Fruit fly (Drosophila melanogaster) whole organism, embryonic: ENCODE results near the gene anchor.

Experiments
- Aef1 ChIP-seq: fragments of 200-800 bp; sonication (Bioruptor generic); IDR thresholded peaks from 3 replicates; pipeline ENCODE4 v1.3.6; 2022; ENCODE audit warnings: missing biosample characterization, missing genetic modification characterization
- Bgb ChIP-seq: fragments of 200-800 bp; sonication (Bioruptor generic); IDR thresholded peaks from 2 replicates; pipeline ENCODE4 v1.3.6; 2022; ENCODE audit warnings: missing biosample characterization, missing genetic modification characterization; ENCODE audit not compliant: partially characterized antibody
- CG10321 ChIP-seq: fragments of 200-800 bp; sonication (Bioruptor generic); IDR thresholded peaks from 2 replicates; pipeline ENCODE4 v1.3.6; 2022; ENCODE audit warnings: missing biosample characterization, missing genetic modification characterization
- CG1233 ChIP-seq: fragments of 200-800 bp; sonication (Bioruptor generic); optimal IDR thresholded peaks from 4 replicates; lab custom pipeline; 2018; ENCODE audit warnings: missing biosample characterization, mild to moderate bottlenecking, missing genetic modification characterization
- CG12942 ChIP-seq: fragments of 200-800 bp; sonication (Bioruptor generic); optimal IDR thresholded peaks from 3 replicates; lab custom pipeline; 2016; ENCODE audit warnings: missing biosample characterization, missing genetic modification characterization
- CG13775 ChIP-seq: fragments of 200-800 bp; sonication (Bioruptor generic); optimal IDR thresholded peaks from 3 replicates; lab custom pipeline; 2017; ENCODE audit warnings: missing biosample characterization, mild to moderate bottlenecking, missing genetic modification characterization
- CG14710 ChIP-seq: fragments of 200-800 bp; sonication (Bioruptor generic); optimal IDR thresholded peaks from 3 replicates; lab custom pipeline; 2019; ENCODE audit warnings: missing biosample characterization, mild to moderate bottlenecking, missing genetic modification characterization, moderate library complexity
- CG1529 ChIP-seq: fragments of 200-800 bp; sonication (Bioruptor generic); optimal IDR thresholded peaks from 3 replicates; lab custom pipeline; 2018; ENCODE audit warnings: missing biosample characterization, missing genetic modification characterization
- CG16815 ChIP-seq: fragments of 200-800 bp; sonication (Bioruptor generic); optimal IDR thresholded peaks from 3 replicates; lab custom pipeline; 2017; ENCODE audit warnings: missing biosample characterization, mild to moderate bottlenecking, missing genetic modification characterization
- CG17186 ChIP-seq: fragments of 200-800 bp; sonication (Bioruptor generic); optimal IDR thresholded peaks from 3 replicates; lab custom pipeline; 2017; ENCODE audit warnings: missing biosample characterization, missing genetic modification reagents, missing genetic modification characterization
- CG17359 ChIP-seq: fragments of 200-800 bp; sonication (Bioruptor generic); optimal IDR thresholded peaks from 3 replicates; lab custom pipeline; 2018; ENCODE audit warnings: missing biosample characterization, mild to moderate bottlenecking, missing genetic modification characterization, moderate library complexity
- CG17361 ChIP-seq: fragments of 200-800 bp; sonication (Bioruptor generic); IDR thresholded peaks from 3 replicates; pipeline ENCODE4 v1.3.6; 2022; ENCODE audit warnings: missing biosample characterization, missing genetic modification characterization
- CG17385 ChIP-seq: fragments of 200-800 bp; sonication (Bioruptor generic); optimal IDR thresholded peaks from 3 replicates; lab custom pipeline; 2018; ENCODE audit warnings: missing biosample characterization, mild to moderate bottlenecking, missing genetic modification characterization
- CG18476 ChIP-seq: fragments of 200-800 bp; sonication (Bioruptor generic); optimal IDR thresholded peaks from 2 replicates; lab custom pipeline; 2016; ENCODE audit warnings: missing biosample characterization, mild to moderate bottlenecking, missing genetic modification characterization
- CG2889 ChIP-seq: fragments of 200-800 bp; sonication (Bioruptor generic); IDR thresholded peaks from 3 replicates; pipeline ENCODE4 v1.3.6; 2022; ENCODE audit warnings: missing biosample characterization, missing genetic modification characterization
- CG32767 ChIP-seq: fragments of 200-800 bp; sonication (Bioruptor generic); IDR thresholded peaks from 2 replicates; pipeline ENCODE4 v1.3.6; 2022; ENCODE audit warnings: missing biosample characterization, missing genetic modification characterization
- CG3995 ChIP-seq: fragments of 200-800 bp; sonication (Bioruptor generic); optimal IDR thresholded peaks from 3 replicates; lab custom pipeline; 2016; ENCODE audit warnings: missing biosample characterization, missing genetic modification characterization
- CG4820 ChIP-seq: fragments of 200-800 bp; sonication (Bioruptor generic); optimal IDR thresholded peaks from 3 replicates; lab custom pipeline; 2016; ENCODE audit warnings: missing biosample characterization, missing genetic modification characterization
- CG5245 ChIP-seq: fragments of 200-800 bp; sonication (Bioruptor generic); optimal IDR thresholded peaks from 3 replicates; lab custom pipeline; 2016; ENCODE audit warnings: missing biosample characterization, missing genetic modification characterization
- CG6272 ChIP-seq: fragments of 200-800 bp; sonication (Bioruptor generic); IDR thresholded peaks from 2 replicates; pipeline ENCODE4 v1.3.6; 2022; ENCODE audit warnings: missing biosample characterization, missing genetic modification characterization
- CG6654 ChIP-seq: fragments of 200-800 bp; sonication (Bioruptor generic); optimal IDR thresholded peaks from 2 replicates; lab custom pipeline; 2017; ENCODE audit warnings: missing biosample characterization, mild to moderate bottlenecking, missing genetic modification characterization
- CG8388 ChIP-seq: fragments of 200-800 bp; sonication (Bioruptor generic); optimal IDR thresholded peaks from 2 replicates; lab custom pipeline; 2019; ENCODE audit warnings: missing biosample characterization, mild to moderate bottlenecking, missing genetic modification characterization, moderate library complexity
- Doc3 ChIP-seq: fragments of 200-800 bp; sonication (Bioruptor generic); IDR thresholded peaks from 3 replicates; pipeline ENCODE4 v1.3.6; 2022; ENCODE audit warnings: missing biosample characterization, missing genetic modification characterization; ENCODE audit not compliant: partially characterized antibody
- Elba2 ChIP-seq: fragments of 200-800 bp; sonication (Bioruptor generic); optimal IDR thresholded peaks from 3 replicates; lab custom pipeline; 2016; ENCODE audit warnings: missing biosample characterization, missing genetic modification characterization
- Ets97D ChIP-seq: fragments of 200-800 bp; sonication (Bioruptor generic); optimal IDR thresholded peaks from 3 replicates; lab custom pipeline; 2016; ENCODE audit warnings: missing biosample characterization, missing genetic modification characterization
- H15 ChIP-seq: fragments of 200-800 bp; sonication (Bioruptor generic); IDR thresholded peaks from 3 replicates; pipeline ENCODE4 v1.3.6; 2022; ENCODE audit warnings: missing biosample characterization, missing genetic modification characterization
- HLH54F ChIP-seq: fragments of 200-800 bp; sonication (Bioruptor generic); optimal IDR thresholded peaks from 3 replicates; lab custom pipeline; 2016; ENCODE audit warnings: missing biosample characterization, missing genetic modification characterization
- Med ChIP-seq: fragments of 200-800 bp; sonication (Bioruptor generic); peaks from one replicate; lab custom pipeline; 2016; ENCODE audit warnings: missing biosample characterization, missing genetic modification characterization, mild to moderate bottlenecking, inconsistent platforms, moderate library complexity
- Mrtf ChIP-seq: fragments of 200-800 bp; sonication (Bioruptor generic); IDR thresholded peaks from 3 replicates; pipeline ENCODE4 v1.3.6; 2022; ENCODE audit warnings: missing biosample characterization, missing genetic modification characterization
- NFAT ChIP-seq: fragments of 200-800 bp; sonication (Bioruptor generic); IDR thresholded peaks from 2 replicates; pipeline ENCODE4 v1.3.6; 2022; ENCODE audit warnings: missing biosample characterization, missing genetic modification characterization
- TFAM ChIP-seq: fragments of 200-800 bp; sonication (Bioruptor generic); optimal IDR thresholded peaks from 2 replicates; lab custom pipeline; 2017; ENCODE audit warnings: missing biosample characterization, missing genetic modification characterization, inconsistent platforms
- Usf ChIP-seq: fragments of 200-800 bp; sonication (Bioruptor generic); optimal IDR thresholded peaks from 2 replicates; lab custom pipeline; 2017; ENCODE audit warnings: missing genotype, missing biosample characterization, missing genetic modification characterization
- aop ChIP-seq: fragments of 200-800 bp; sonication (Bioruptor generic); IDR thresholded peaks from 2 replicates; pipeline ENCODE4 v1.3.6; 2022; ENCODE audit warnings: missing biosample characterization, missing genetic modification characterization
- bigmax ChIP-seq: fragments of 200-800 bp; sonication (Bioruptor generic); optimal IDR thresholded peaks from 2 replicates; lab custom pipeline; 2018; ENCODE audit warnings: missing biosample characterization, mild to moderate bottlenecking, missing genetic modification characterization
- cad ChIP-seq: fragments of >200 bp; optimal IDR thresholded peaks from 2 replicates; lab custom pipeline; 2017; ENCODE audit warnings: missing biosample characterization, missing genetic modification characterization
- caup ChIP-seq: fragments of 200-800 bp; sonication (Bioruptor generic); optimal IDR thresholded peaks from 3 replicates; lab custom pipeline; 2017; ENCODE audit warnings: missing biosample characterization, mild to moderate bottlenecking, missing genetic modification characterization, moderate library complexity; ENCODE audit not compliant: severe bottlenecking
- chinmo ChIP-seq: fragments of 200-800 bp; sonication (Bioruptor generic); IDR thresholded peaks from 4 replicates; pipeline ENCODE4 v1.3.6; 2022; ENCODE audit warnings: missing biosample characterization, missing genetic modification characterization; ENCODE audit not compliant: partially characterized antibody
- croc ChIP-seq: fragments of 200-800 bp; sonication (Bioruptor generic); conservative IDR thresholded peaks from 3 replicates; pipeline ENCODE4 v1.3.6; 2022; ENCODE audit warnings: missing biosample characterization, missing genetic modification characterization
- da ChIP-seq: fragments of 200-800 bp; sonication (Bioruptor generic); optimal IDR thresholded peaks from 2 replicates; lab custom pipeline; 2016; ENCODE audit warnings: missing biosample characterization, missing genetic modification characterization
- dimm ChIP-seq: fragments of 200-800 bp; sonication (Bioruptor generic); IDR thresholded peaks from 2 replicates; pipeline ENCODE4 v1.3.6; 2022; ENCODE audit warnings: missing biosample characterization, missing genetic modification characterization
- fd96Cb ChIP-seq: fragments of 200-800 bp; sonication (Bioruptor generic); optimal IDR thresholded peaks from 2 replicates; lab custom pipeline; 2018; ENCODE audit warnings: missing biosample characterization, mild to moderate bottlenecking, missing genetic modification characterization, moderate library complexity
- ftz-f1 ChIP-seq: fragments of 200-800 bp; sonication (Bioruptor generic); optimal IDR thresholded peaks from 2 replicates; lab custom pipeline; 2016; ENCODE audit warnings: missing biosample characterization, missing genetic modification characterization
- fu2 ChIP-seq: fragments of 200-800 bp; sonication (Bioruptor generic); optimal IDR thresholded peaks from 2 replicates; lab custom pipeline; 2016; ENCODE audit warnings: missing biosample characterization, missing genetic modification characterization
- gfzf ChIP-seq: fragments of 200-800 bp; sonication (Bioruptor generic); optimal IDR thresholded peaks from 2 replicates; lab custom pipeline; 2016; ENCODE audit warnings: missing biosample characterization, mild to moderate bottlenecking, missing genetic modification characterization, moderate library complexity
- ken ChIP-seq: fragments of 200-800 bp; sonication (Bioruptor generic); IDR thresholded peaks from 3 replicates; pipeline ENCODE4 v1.3.6; 2022; ENCODE audit warnings: missing biosample characterization, missing genetic modification characterization
- rib ChIP-seq: fragments of 200-800 bp; sonication (Bioruptor generic); IDR thresholded peaks from 2 replicates; pipeline ENCODE4 v1.3.6; 2022; ENCODE audit warnings: missing biosample characterization, missing genetic modification characterization
- salm ChIP-seq: fragments of 200-800 bp; sonication (Bioruptor generic); optimal IDR thresholded peaks from 2 replicates; lab custom pipeline; 2018; ENCODE audit warnings: missing biosample characterization, mild to moderate bottlenecking, missing genetic modification characterization
- schlank ChIP-seq: fragments of 200-800 bp; sonication (Bioruptor generic); optimal IDR thresholded peaks from 2 replicates; lab custom pipeline; 2018; ENCODE audit warnings: missing biosample characterization, mild to moderate bottlenecking, missing genetic modification characterization
- sens-2 ChIP-seq: fragments of 200-800 bp; sonication (Bioruptor generic); IDR thresholded peaks from 2 replicates; pipeline ENCODE4 v1.3.6; 2022; ENCODE audit warnings: missing biosample characterization, missing genetic modification characterization
- ttk ChIP-seq: fragments of 200-800 bp; sonication (Bioruptor generic); IDR thresholded peaks from 2 replicates; pipeline ENCODE4 v2.1.2; 2022; ENCODE audit warnings: missing biosample characterization, missing genetic modification characterization
- tup ChIP-seq: fragments of 200-800 bp; sonication (Bioruptor generic); optimal IDR thresholded peaks from 2 replicates; lab custom pipeline; 2016; ENCODE audit warnings: missing biosample characterization, mild to moderate bottlenecking, missing genetic modification characterization, moderate library complexity
- zfh2 ChIP-seq: fragments of 200-800 bp; sonication (Bioruptor generic); optimal IDR thresholded peaks from 2 replicates; lab custom pipeline; 2016; ENCODE audit warnings: missing biosample characterization, missing genetic modification characterization

The anchor gene

dm6 chr3L:17644906-17645244 lies 23.3 kb downstream of the anchor start, which contains the start of gene Pep (continued):
- TF ChIP-seq NFAT (no peak), salm (tag; lab: Kevin White, UChicago) (no peak), ken (GFP tag; lab: Robert Waterston, UW) (no peak; the same call in 1 of the 3 replicates), Usf (no peak), CG10321 (no peak), ttk (GFP tag; lab: Robert Waterston, UW) (no peak), bigmax (GFP tag; lab: Kevin White, UChicago) (no peak), zfh2 (GFP tag; lab: Kevin White, UChicago) (peak; percentile 38), CG14710 (peak; percentile 73), CG12942 (GFP tag; lab: Kevin White, UChicago) (no peak), cad (no peak), CG32767 (GFP tag; lab: Robert Waterston, UW) (peak; percentile 87), CG16815 (no peak), schlank (tag; lab: Kevin White, UChicago) (no peak), CG3995 (peak; percentile 98), chinmo (peak; percentile 97), H15 (no peak), gfzf (GFP tag; lab: Kevin White, UChicago) (peak; percentile 46), CG18476 (no peak), ftz-f1 (GFP tag; lab: Kevin White, UChicago) (no peak), CG6654 (GFP tag; lab: Kevin White, UChicago) (no peak), Bgb (GFP tag; lab: Robert Waterston, UW) (peak; percentile 99), CG8388 (peak; percentile 1), Mrtf (GFP tag; lab: Robert Waterston, UW) (no peak), HLH54F (GFP tag; lab: Kevin White, UChicago) (peak; percentile 27), Doc3 (peak; percentile 98), Ets97D (peak; percentile 80), caup (GFP tag; lab: Kevin White, UChicago) (no peak), Aef1 (GFP tag; lab: Robert Waterston, UW) (no peak), CG17186 (GFP tag; lab: Kevin White, UChicago) (peak; percentile 67), CG4820 (GFP tag; lab: Kevin White, UChicago) (no peak), Elba2 (GFP tag; lab: Kevin White, UChicago) (no peak), fd96Cb (tag; lab: Kevin White, UChicago) (no peak), CG17359 (tag; lab: Kevin White, UChicago) (peak; percentile 13), aop (no peak), tup (no peak), CG1233 (GFP tag; lab: Kevin White, UChicago) (peak; percentile 35), CG17361 (GFP tag; lab: Robert Waterston, UW) (peak; percentile 53; the same call in 2 of the 3 replicates), CG6272 (GFP tag; lab: Robert Waterston, UW) (no peak), sens-2 (GFP tag; lab: Robert Waterston, UW) (no peak), CG17385 (GFP tag; lab: Kevin White, UChicago) (peak; percentile 5), fu2 (GFP tag; lab: Kevin White, UChicago) (no peak), CG1529 (no peak), rib (GFP tag; lab: Robert Waterston, UW) (0 out of 2 replicates have a peak, but pooled peaks have one; percentile 21), croc (no peak), CG2889 (GFP tag; lab: Robert Waterston, UW) (no peak), Med (peak; percentile 91), CG13775 (no peak), dimm (GFP tag; lab: Robert Waterston, UW) (no peak), CG5245 (GFP tag; lab: Kevin White, UChicago) (no peak), TFAM (GFP tag; lab: Kevin White, UChicago) (no peak), da (no peak)
